Worm (Caenorhabditis elegans): Measurements from ENCODE around the gene soc-1.

DNA sequence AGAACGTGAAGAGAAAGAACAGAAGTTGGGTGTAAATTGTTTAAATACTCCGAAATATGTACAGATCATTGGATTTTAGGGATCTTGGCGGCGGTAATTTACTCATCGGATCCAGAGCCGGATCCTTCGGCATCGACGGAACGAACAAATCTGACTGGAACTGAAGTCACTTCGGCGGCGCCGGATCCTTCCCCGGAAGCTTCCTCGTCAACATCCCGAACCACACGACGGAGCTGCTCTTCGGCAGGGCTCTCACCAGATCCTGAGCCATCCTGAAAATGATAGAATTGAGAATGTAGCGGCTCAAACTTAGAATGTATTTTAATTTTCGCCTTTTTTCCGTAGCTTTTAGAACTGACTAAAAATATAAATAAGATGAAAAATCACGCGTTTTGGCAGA lies 48.9 kb downstream of the soc-1 start:
- TF ChIP-seq nhr-77 (tag; optimal IDR thresholded peaks at IDR 0.05) (no peak), sma-3 (GFP tag; optimal IDR thresholded peaks at IDR 0.05) (no peak), ZK546.5 (tag; optimal IDR thresholded peaks at IDR 0.05) (no peak)
